Worm (Caenorhabditis elegans) whole organism, L1 larva: ENCODE results near the gene T22F3.2.

Experiments
- C04F5.9 ChIP-seq: sonication (generic microtip); optimal IDR thresholded peaks from 2 replicates; lab custom pipeline; 2016; ENCODE audit warnings: missing genetic modification characterization, missing compliant biosample characterization
- C16A3.4 ChIP-seq: fragments of 150-350 bp; optimal IDR thresholded peaks from 2 replicates; lab custom pipeline; 2014; ENCODE audit warnings: missing biosample characterization, missing genetic modification characterization
- F16B12.6 ChIP-seq: fragments of 150-350 bp; optimal IDR thresholded peaks from 2 replicates; lab custom pipeline; 2014; ENCODE audit warnings: missing biosample characterization, missing genetic modification characterization
- aha-1 ChIP-seq: fragments of 150-350 bp; optimal IDR thresholded peaks from 2 replicates; lab custom pipeline; 2014; ENCODE audit warnings: missing biosample characterization, missing genetic modification characterization
- aly-2 ChIP-seq: fragments of 150-350 bp; optimal IDR thresholded peaks from 2 replicates; lab custom pipeline; 2014; ENCODE audit warnings: missing biosample characterization, missing genetic modification characterization
- ama-1 ChIP-seq: fragments of 150-350 bp; optimal IDR thresholded peaks from 2 replicates; lab custom pipeline; 2014
- blmp-1 ChIP-seq: fragments of 150-350 bp; optimal IDR thresholded peaks from 2 replicates; lab custom pipeline; 2014; ENCODE audit warnings: missing biosample characterization, missing genetic modification characterization
- ceh-8 ChIP-seq: fragments of 200-800 bp; sonication (Bioruptor generic); optimal IDR thresholded peaks from 2 replicates; lab custom pipeline; 2018; ENCODE audit warnings: mild to moderate bottlenecking, missing genetic modification characterization, moderate library complexity, missing compliant biosample characterization
- ceh-82 ChIP-seq, 3 experiments: fragments of 150-350 bp in 1 of 3; sonication (generic microtip) in 2 of 3; optimal IDR thresholded peaks; 2 replicates each; lab custom pipeline; 2014 to 2017; ENCODE audit warnings: missing biosample characterization in 3 of 3, missing genetic modification characterization in 3 of 3
- ceh-90 ChIP-seq: sonication (generic microtip); optimal IDR thresholded peaks from 2 replicates; lab custom pipeline; 2016; ENCODE audit warnings: missing genetic modification characterization, missing compliant biosample characterization
- dpl-1 ChIP-seq, 3 experiments: fragments of 150-350 bp in 2 of 3; sonication (generic microtip) in 1 of 3; optimal IDR thresholded peaks; 2 replicates each; lab custom pipeline; 2014 to 2017; ENCODE audit warnings: missing biosample characterization in 3 of 3, missing genetic modification characterization in 3 of 3, missing genetic modification reagents in 3 of 3
- dsc-1 ChIP-seq: sonication (generic microtip); optimal IDR thresholded peaks from 2 replicates; lab custom pipeline; 2016; ENCODE audit warnings: mild to moderate bottlenecking, missing genetic modification characterization, missing compliant biosample characterization
- efl-3 ChIP-seq: fragments of 200-800 bp; sonication (Bioruptor generic); optimal IDR thresholded peaks from 2 replicates; lab custom pipeline; 2018; ENCODE audit warnings: mild to moderate bottlenecking, missing genetic modification characterization, missing compliant biosample characterization
- egl-27 ChIP-seq, 2 experiments: fragments of 150-350 bp in 1 of 2; sonication (generic microtip); optimal IDR thresholded peaks; 3 replicates each; lab custom pipeline; 2017 to 2018; ENCODE audit warnings: missing biosample characterization in 2 of 2, missing genetic modification characterization in 2 of 2, missing genetic modification reagents in 2 of 2
- elt-2 ChIP-seq: sonication (generic microtip); optimal IDR thresholded peaks from 2 replicates; lab custom pipeline; 2016; ENCODE audit warnings: missing genetic modification characterization, mild to moderate bottlenecking, inconsistent platforms, missing compliant biosample characterization, missing genetic modification reagents
- elt-3 ChIP-seq, 6 experiments: fragments of 150-350 bp in 1 of 6; sonication (generic microtip); optimal IDR thresholded peaks; 2 replicates each; lab custom pipeline; 2017 to 2018; ENCODE audit warnings: missing biosample characterization in 6 of 6, missing genetic modification characterization in 6 of 6, inconsistent platforms in 1 of 6
- fkh-4 ChIP-seq: sonication (generic microtip); optimal IDR thresholded peaks from 2 replicates; lab custom pipeline; 2016; ENCODE audit warnings: missing compliant biosample characterization, missing genetic modification characterization, borderline replicate concordance
- fkh-8 ChIP-seq: sonication (generic microtip); optimal IDR thresholded peaks from 2 replicates; lab custom pipeline; 2016; ENCODE audit warnings: mild to moderate bottlenecking, missing genetic modification characterization, missing compliant biosample characterization
- grh-1 ChIP-seq: fragments of 200-800 bp; sonication (Bioruptor generic); IDR thresholded peaks from 2 replicates; pipeline ENCODE4 v1.3.6; 2022; ENCODE audit warnings: missing genetic modification reagents, missing genetic modification characterization, missing compliant biosample characterization
- hlh-17 ChIP-seq: fragments of 200-800 bp; sonication (Bioruptor generic); optimal IDR thresholded peaks from 2 replicates; lab custom pipeline; 2018; ENCODE audit warnings: missing genetic modification characterization, mild to moderate bottlenecking, missing compliant biosample characterization, moderate library complexity, borderline replicate concordance
- hlh-4 ChIP-seq: sonication (generic microtip); optimal IDR thresholded peaks from 2 replicates; lab custom pipeline; 2016; ENCODE audit warnings: mild to moderate bottlenecking, missing genetic modification characterization, missing compliant biosample characterization
- hpl-2 ChIP-seq: fragments of 150-350 bp; optimal IDR thresholded peaks from 2 replicates; lab custom pipeline; 2014; ENCODE audit warnings: missing biosample characterization, missing genetic modification reagents, missing genetic modification characterization
- irx-1 ChIP-seq: sonication (generic microtip); optimal IDR thresholded peaks from 2 replicates; lab custom pipeline; 2016; ENCODE audit warnings: missing genetic modification characterization, missing compliant biosample characterization
- jun-1 ChIP-seq: fragments of 150-350 bp; optimal IDR thresholded peaks from 2 replicates; lab custom pipeline; 2014; ENCODE audit warnings: missing biosample characterization, missing genetic modification reagents, missing genetic modification characterization
- lin-14 ChIP-seq: fragments of 200-800 bp; sonication (Bioruptor generic); optimal IDR thresholded peaks from 2 replicates; lab custom pipeline; 2018; ENCODE audit warnings: mild to moderate bottlenecking, missing genetic modification characterization, moderate library complexity, missing compliant biosample characterization
- lin-15B ChIP-seq: fragments of 150-350 bp; sonication (generic microtip); optimal IDR thresholded peaks from 3 replicates; lab custom pipeline; 2014; ENCODE audit warnings: missing biosample characterization, missing genetic modification characterization
- lin-35 ChIP-seq, 2 experiments: fragments of 150-350 bp; optimal IDR thresholded peaks; 2 replicates each; lab custom pipeline; 2014; ENCODE audit warnings: missing biosample characterization in 2 of 2, missing genetic modification characterization in 2 of 2, missing genetic modification reagents in 2 of 2
- lir-3 ChIP-seq: sonication (generic microtip); optimal IDR thresholded peaks from 2 replicates; lab custom pipeline; 2016; ENCODE audit warnings: mild to moderate bottlenecking, missing genetic modification characterization, moderate library complexity, missing compliant biosample characterization; ENCODE audit not compliant: poor library complexity
- lsy-2 ChIP-seq, 2 experiments: fragments of 150-350 bp; optimal IDR thresholded peaks; 2 replicates each; lab custom pipeline; 2014; ENCODE audit warnings: missing biosample characterization in 2 of 2, missing genetic modification characterization in 2 of 2
- mdl-1 ChIP-seq, 2 experiments: fragments of 150-350 bp; optimal IDR thresholded peaks; 2 replicates each; lab custom pipeline; 2014 to 2017; ENCODE audit warnings: missing biosample characterization in 2 of 2, missing genetic modification characterization in 2 of 2, inconsistent platforms in 1 of 2
- mef-2 ChIP-seq: fragments of 150-350 bp; optimal IDR thresholded peaks from 2 replicates; lab custom pipeline; 2014; ENCODE audit warnings: missing biosample characterization, missing genetic modification characterization
- mep-1 ChIP-seq: fragments of 150-350 bp; optimal IDR thresholded peaks from 2 replicates; lab custom pipeline; 2014; ENCODE audit warnings: missing biosample characterization, missing genetic modification characterization
- nhr-11 ChIP-seq: fragments of 150-350 bp; optimal IDR thresholded peaks from 2 replicates; lab custom pipeline; 2014; ENCODE audit warnings: missing biosample characterization, missing genetic modification characterization
- nhr-12 ChIP-seq: sonication (generic microtip); optimal IDR thresholded peaks from 2 replicates; lab custom pipeline; 2017; ENCODE audit warnings: missing biosample characterization, missing genetic modification characterization
- nhr-19 ChIP-seq: fragments of 200-800 bp; sonication (Bioruptor generic); conservative IDR thresholded peaks from 2 replicates; pipeline ENCODE4 v1.3.6; 2022; ENCODE audit warnings: missing genetic modification characterization, missing compliant biosample characterization
- nhr-20 ChIP-seq: sonication (generic microtip); optimal IDR thresholded peaks from 2 replicates; lab custom pipeline; 2016; ENCODE audit warnings: mild to moderate bottlenecking, missing genetic modification characterization, missing compliant biosample characterization
- nhr-237 ChIP-seq: fragments of 150-350 bp; optimal IDR thresholded peaks from 2 replicates; lab custom pipeline; 2014; ENCODE audit warnings: missing biosample characterization, missing genetic modification characterization
- nhr-47 ChIP-seq: sonication (generic microtip); optimal IDR thresholded peaks from 2 replicates; lab custom pipeline; 2016; ENCODE audit warnings: mild to moderate bottlenecking, missing genetic modification characterization, moderate library complexity, missing compliant biosample characterization
- nhr-76 ChIP-seq: sonication (generic microtip); optimal IDR thresholded peaks from 2 replicates; lab custom pipeline; 2017; ENCODE audit warnings: missing biosample characterization, missing genetic modification characterization
- nhr-84 ChIP-seq: sonication (generic microtip); optimal IDR thresholded peaks from 2 replicates; lab custom pipeline; 2017; ENCODE audit warnings: missing biosample characterization, missing genetic modification characterization
- nhr-85 ChIP-seq: sonication (generic microtip); peaks from one replicate; lab custom pipeline; 2016; ENCODE audit warnings: missing genetic modification characterization, inconsistent platforms, missing compliant biosample characterization
- nhr-90 ChIP-seq: sonication (generic microtip); optimal IDR thresholded peaks from 2 replicates; lab custom pipeline; 2016; ENCODE audit warnings: mild to moderate bottlenecking, missing genetic modification characterization, missing compliant biosample characterization; ENCODE audit not compliant: poor library complexity
- pag-3 ChIP-seq: sonication (generic microtip); optimal IDR thresholded peaks from 2 replicates; lab custom pipeline; 2017; ENCODE audit warnings: missing genetic modification characterization, mild to moderate bottlenecking, missing compliant biosample characterization, antibody characterized with exemption, borderline replicate concordance; ENCODE audit not compliant: insufficient read depth
- pqm-1 ChIP-seq: sonication (generic microtip); optimal IDR thresholded peaks from 3 replicates; lab custom pipeline; 2017; ENCODE audit warnings: missing biosample characterization, missing genetic modification characterization
- rnt-1 ChIP-seq: sonication (generic microtip); optimal IDR thresholded peaks from 2 replicates; lab custom pipeline; 2016; ENCODE audit warnings: mild to moderate bottlenecking, missing genetic modification characterization, moderate library complexity, missing compliant biosample characterization
- sptf-1 ChIP-seq: fragments of 150-350 bp; optimal IDR thresholded peaks from 2 replicates; lab custom pipeline; 2014; ENCODE audit warnings: missing biosample characterization, missing genetic modification characterization
- sup-37 ChIP-seq: fragments of 200-800 bp; sonication (Bioruptor generic); optimal IDR thresholded peaks from 2 replicates; lab custom pipeline; 2018; ENCODE audit warnings: mild to moderate bottlenecking, missing genetic modification characterization, missing compliant biosample characterization
- tbx-2 ChIP-seq: sonication (generic microtip); optimal IDR thresholded peaks from 2 replicates; lab custom pipeline; 2016; ENCODE audit warnings: missing genetic modification characterization, missing compliant biosample characterization
- unc-130 ChIP-seq: fragments of 150-350 bp; optimal IDR thresholded peaks from 2 replicates; lab custom pipeline; 2017; ENCODE audit warnings: missing biosample characterization, missing genetic modification characterization, inconsistent platforms
- unc-62 ChIP-seq: fragments of 150-350 bp; optimal IDR thresholded peaks from 2 replicates; lab custom pipeline; 2014; ENCODE audit warnings: missing biosample characterization, missing genetic modification reagents, missing genetic modification characterization
- unc-86 ChIP-seq: sonication (generic microtip); optimal IDR thresholded peaks from 2 replicates; lab custom pipeline; 2016; ENCODE audit warnings: missing genetic modification characterization, missing compliant biosample characterization
- xbp-1 ChIP-seq: sonication (generic microtip); optimal IDR thresholded peaks from 2 replicates; lab custom pipeline; 2016; ENCODE audit warnings: missing genetic modification characterization, missing compliant biosample characterization
- zag-1 ChIP-seq: fragments of 150-350 bp; optimal IDR thresholded peaks from 2 replicates; lab custom pipeline; 2014; ENCODE audit warnings: missing biosample characterization, missing genetic modification characterization
- zip-4 ChIP-seq: fragments of 200-800 bp; sonication (Bioruptor generic); optimal IDR thresholded peaks from 2 replicates; lab custom pipeline; 2018; ENCODE audit warnings: mild to moderate bottlenecking, missing genetic modification characterization, moderate library complexity, missing compliant biosample characterization

T22F3.2 gene

ce11 chrV:3610709-3611108 lies 24.3 kb downstream of the T22F3.2 start:
- peak; percentile 84 for TF ChIP-seq blmp-1 (tag; lab: Kevin White, UChicago)
- no peak for TF ChIP-seq fkh-8 (tag; lab: Kevin White, UChicago)
- no peak for TF ChIP-seq nhr-12 (tag; lab: Kevin White, UChicago)
- TF ChIP-seq efl-3 (GFP tag; lab: Kevin White, UChicago) = no peak
- TF ChIP-seq zag-1 = no peak
- no peak for TF ChIP-seq lin-35 (GFP tag; optimal IDR thresholded peaks at IDR 0.05; lab: Kevin White, UChicago)
- no peak for TF ChIP-seq pqm-1 (tag; lab: Kevin White, UChicago)
- TF ChIP-seq elt-3 (tag; optimal IDR thresholded peaks at IDR 0.05; lab: Kevin White, UChicago) = peak in 5 of 6 experiments; percentile 36 to 99 (median 89)
- no peak for TF ChIP-seq sup-37
- TF ChIP-seq ama-1 (lab: Kevin White, UChicago) = no peak
- no peak for TF ChIP-seq rnt-1 (tag; lab: Kevin White, UChicago)
- peak in 1 of 2 experiments; percentile 49 for TF ChIP-seq lsy-2 (tag; optimal IDR thresholded peaks at IDR 0.05; lab: Kevin White, UChicago)
- TF ChIP-seq unc-130 (tag; lab: Kevin White, UChicago) = peak; percentile 87
- TF ChIP-seq C04F5.9 (tag; lab: Kevin White, UChicago) = no peak
- no peak for TF ChIP-seq hpl-2 (GFP tag; lab: Kevin White, UChicago)
- peak; percentile 61 for TF ChIP-seq nhr-85 (tag; lab: Kevin White, UChicago)
- TF ChIP-seq unc-86 (tag; lab: Kevin White, UChicago) = no peak
- TF ChIP-seq nhr-11 (tag; lab: Kevin White, UChicago) = no peak
- no peak for TF ChIP-seq xbp-1 (tag; lab: Kevin White, UChicago)
- TF ChIP-seq lir-3 = no peak
- TF ChIP-seq unc-62 (GFP tag; lab: Kevin White, UChicago) = no peak
- TF ChIP-seq F16B12.6 (tag; lab: Kevin White, UChicago) = no peak
- no peak for TF ChIP-seq jun-1 (tag; lab: Kevin White, UChicago)
- TF ChIP-seq C16A3.4 (tag; lab: Kevin White, UChicago) = peak; percentile 40
- no peak for TF ChIP-seq fkh-4 (tag; lab: Kevin White, UChicago)
- no peak for TF ChIP-seq nhr-76 (tag; lab: Kevin White, UChicago)
- no peak for TF ChIP-seq nhr-237
- no peak for TF ChIP-seq sptf-1 (tag; lab: Kevin White, UChicago)
- no peak for TF ChIP-seq grh-1 (GFP tag; lab: Robert Waterston, UW)
- TF ChIP-seq dpl-1 (GFP tag; optimal IDR thresholded peaks at IDR 0.05; lab: Kevin White, UChicago) = peak in 1 of 3 experiments; percentile 15
- peak; percentile 77 for TF ChIP-seq nhr-20 (tag; lab: Kevin White, UChicago)
- TF ChIP-seq hlh-4 (tag; lab: Kevin White, UChicago) = no peak
- no peak for TF ChIP-seq nhr-19
- TF ChIP-seq ceh-82 (tag; optimal IDR thresholded peaks at IDR 0.05; lab: Kevin White, UChicago) = no peak
- TF ChIP-seq zip-4 (GFP tag; lab: Kevin White, UChicago) = no peak
- peak; percentile 56 for TF ChIP-seq lin-14 (GFP tag; lab: Kevin White, UChicago)
- TF ChIP-seq lin-15B = no peak
- no peak for TF ChIP-seq pag-3 (tag; lab: Kevin White, UChicago)
- no peak for TF ChIP-seq irx-1 (tag; lab: Kevin White, UChicago)
- TF ChIP-seq mep-1 (tag; lab: Kevin White, UChicago) = no peak
- TF ChIP-seq tbx-2 (tag; lab: Kevin White, UChicago) = peak; percentile 2
- TF ChIP-seq egl-27 (tag; optimal IDR thresholded peaks at IDR 0.05; lab: Kevin White, UChicago) = no peak
- TF ChIP-seq aha-1 = no peak
- no peak for TF ChIP-seq mef-2 (tag; lab: Kevin White, UChicago)
- TF ChIP-seq dsc-1 (tag; lab: Kevin White, UChicago) = no peak
- TF ChIP-seq mdl-1 (tag; optimal IDR thresholded peaks at IDR 0.05; lab: Kevin White, UChicago) = peak in 1 of 2 experiments; percentile 76
- no peak for TF ChIP-seq aly-2 (tag; lab: Kevin White, UChicago)
- no peak for TF ChIP-seq ceh-90 (tag; lab: Kevin White, UChicago)
- TF ChIP-seq nhr-47 (tag; lab: Kevin White, UChicago) = no peak
- no peak for TF ChIP-seq nhr-84
- TF ChIP-seq nhr-90 (tag; lab: Kevin White, UChicago) = no peak
- no peak for TF ChIP-seq elt-2 (tag; lab: Kevin White, UChicago)
- no peak for TF ChIP-seq hlh-17 (GFP tag; lab: Kevin White, UChicago)
- TF ChIP-seq ceh-8 = no peak
